Fruit fly (Drosophila melanogaster) whole organism, embryonic: ENCODE measurements around the gene BTBD9.

Experiments
- Asciz ChIP-seq: fragments of 200-800 bp; sonication (Bioruptor generic); optimal IDR thresholded peaks from 2 replicates; lab custom pipeline; 2017; ENCODE audit warnings: missing biosample characterization, mild to moderate bottlenecking, missing genetic modification characterization, missing genetic modification reagents
- Atf-2 ChIP-seq: fragments of 200-800 bp; sonication (Bioruptor generic); optimal IDR thresholded peaks from 2 replicates; lab custom pipeline; 2016; ENCODE audit warnings: missing biosample characterization, missing genetic modification characterization
- CG10321 ChIP-seq: fragments of 200-800 bp; sonication (Bioruptor generic); IDR thresholded peaks from 2 replicates; pipeline ENCODE4 v1.3.6; 2022; ENCODE audit warnings: missing biosample characterization, missing genetic modification characterization
- CG11085 ChIP-seq: fragments of 200-800 bp; sonication (Bioruptor generic); IDR thresholded peaks from 2 replicates; pipeline ENCODE4 v1.3.6; 2022; ENCODE audit warnings: missing biosample characterization, missing genetic modification characterization
- CG12155 ChIP-seq: fragments of 200-800 bp; sonication (Bioruptor generic); optimal IDR thresholded peaks from 3 replicates; lab custom pipeline; 2016; ENCODE audit warnings: missing biosample characterization, missing genetic modification characterization
- CG13424 ChIP-seq: fragments of 200-800 bp; sonication (Bioruptor generic); optimal IDR thresholded peaks from 2 replicates; lab custom pipeline; 2019; ENCODE audit warnings: missing biosample characterization, mild to moderate bottlenecking, missing genetic modification characterization, moderate library complexity
- CG14667 ChIP-seq: fragments of 200-800 bp; sonication (Bioruptor generic); IDR thresholded peaks from 2 replicates; pipeline ENCODE4 v1.3.6; 2022; ENCODE audit warnings: missing biosample characterization, missing genetic modification characterization
- CG14860 ChIP-seq: fragments of 200-800 bp; sonication (Bioruptor generic); IDR thresholded peaks from 3 replicates; pipeline ENCODE4 v1.3.6; 2022; ENCODE audit warnings: missing biosample characterization, missing genetic modification characterization; ENCODE audit not compliant: partially characterized antibody
- CG1603 ChIP-seq: fragments of 200-800 bp; sonication (Bioruptor generic); optimal IDR thresholded peaks from 2 replicates; lab custom pipeline; 2019; ENCODE audit warnings: missing biosample characterization, mild to moderate bottlenecking, missing genetic modification characterization, moderate library complexity
- CG17912 ChIP-seq: fragments of 200-800 bp; sonication (Bioruptor generic); optimal IDR thresholded peaks from 2 replicates; lab custom pipeline; 2018; ENCODE audit warnings: missing biosample characterization, mild to moderate bottlenecking, missing genetic modification characterization
- CG30403 ChIP-seq: fragments of 200-800 bp; sonication (Bioruptor generic); optimal IDR thresholded peaks from 3 replicates; lab custom pipeline; 2016; ENCODE audit warnings: missing biosample characterization, missing genetic modification characterization
- CG30431 ChIP-seq: fragments of 200-800 bp; sonication (Bioruptor generic); optimal IDR thresholded peaks from 2 replicates; lab custom pipeline; 2017; ENCODE audit warnings: missing biosample characterization, missing genetic modification characterization
- CG4360 ChIP-seq: fragments of 200-800 bp; sonication (Bioruptor generic); IDR thresholded peaks from 2 replicates; pipeline ENCODE4 v1.3.6; 2022; ENCODE audit warnings: missing biosample characterization, missing genetic modification characterization
- CG6254 ChIP-seq: fragments of 200-800 bp; sonication (Bioruptor generic); optimal IDR thresholded peaks from 3 replicates; lab custom pipeline; 2017; ENCODE audit warnings: mild to moderate bottlenecking, missing biosample characterization, missing genetic modification reagents, missing genetic modification characterization
- CG6683 ChIP-seq: fragments of 200-800 bp; sonication (Bioruptor generic); optimal IDR thresholded peaks from 2 replicates; lab custom pipeline; 2017; ENCODE audit warnings: missing biosample characterization, mild to moderate bottlenecking, missing genetic modification characterization, missing genetic modification reagents
- CG7786 ChIP-seq: fragments of 200-800 bp; sonication (Bioruptor generic); optimal IDR thresholded peaks from 2 replicates; lab custom pipeline; 2016; ENCODE audit warnings: missing biosample characterization, missing genetic modification characterization
- CG7928 ChIP-seq: fragments of 200-800 bp; sonication (Bioruptor generic); optimal IDR thresholded peaks from 2 replicates; lab custom pipeline; 2017; ENCODE audit warnings: missing biosample characterization, mild to moderate bottlenecking, missing genetic modification characterization
- CG8089 ChIP-seq: fragments of 200-800 bp; sonication (Bioruptor generic); optimal IDR thresholded peaks from 3 replicates; lab custom pipeline; 2016; ENCODE audit warnings: missing biosample characterization, missing genetic modification characterization
- CG8478 ChIP-seq: fragments of >200 bp; optimal IDR thresholded peaks from 2 replicates; lab custom pipeline; 2018
- CrebB ChIP-seq: fragments of 200-800 bp; sonication (Bioruptor generic); optimal IDR thresholded peaks from 3 replicates; lab custom pipeline; 2018; ENCODE audit warnings: missing biosample characterization, mild to moderate bottlenecking, missing genetic modification characterization
- Deaf1 ChIP-seq: fragments of 200-800 bp; optimal IDR thresholded peaks from 3 replicates; lab custom pipeline; 2019; ENCODE audit warnings: missing biosample characterization, mild to moderate bottlenecking, missing genetic modification characterization, moderate library complexity
- Drgx ChIP-seq: fragments of 200-800 bp; sonication (Bioruptor generic); IDR thresholded peaks from 2 replicates; pipeline ENCODE4 v1.3.6; 2022; ENCODE audit warnings: missing biosample characterization, missing genetic modification characterization
- E2f1 ChIP-seq: fragments of 200-800 bp; sonication (Bioruptor generic); IDR thresholded peaks from 2 replicates; pipeline ENCODE4 v1.3.6; 2022; ENCODE audit warnings: missing biosample characterization, missing genetic modification characterization
- Med ChIP-seq: fragments of 200-800 bp; sonication (Bioruptor generic); peaks from one replicate; lab custom pipeline; 2016; ENCODE audit warnings: missing biosample characterization, missing genetic modification characterization, mild to moderate bottlenecking, inconsistent platforms, moderate library complexity
- NFAT ChIP-seq: fragments of 200-800 bp; sonication (Bioruptor generic); IDR thresholded peaks from 2 replicates; pipeline ENCODE4 v1.3.6; 2022; ENCODE audit warnings: missing biosample characterization, missing genetic modification characterization
- NfI ChIP-seq: fragments of 200-800 bp; sonication (Bioruptor generic); optimal IDR thresholded peaks from 3 replicates; lab custom pipeline; 2018; ENCODE audit warnings: missing biosample characterization, mild to moderate bottlenecking, missing genetic modification characterization, moderate library complexity
- Oli ChIP-seq: fragments of 200-800 bp; sonication (Bioruptor generic); optimal IDR thresholded peaks from 2 replicates; lab custom pipeline; 2018; ENCODE audit warnings: missing biosample characterization, mild to moderate bottlenecking, missing genetic modification characterization, moderate library complexity
- Ptx1 ChIP-seq: fragments of 200-800 bp; sonication (Bioruptor generic); IDR thresholded peaks from 2 replicates; pipeline ENCODE4 v1.3.6; 2022; ENCODE audit warnings: missing biosample characterization, missing genetic modification characterization
- Sry-β ChIP-seq: fragments of 200-800 bp; sonication (Bioruptor generic); optimal IDR thresholded peaks from 2 replicates; lab custom pipeline; 2018; ENCODE audit warnings: missing biosample characterization, mild to moderate bottlenecking, missing genetic modification characterization, moderate library complexity
- Ssrp ChIP-seq: fragments of 200-800 bp; sonication (Bioruptor generic); optimal IDR thresholded peaks from 2 replicates; lab custom pipeline; 2018; ENCODE audit warnings: missing biosample characterization, mild to moderate bottlenecking, missing genetic modification characterization, moderate library complexity
- Stat92E ChIP-seq, 3 experiments: fragments of >200 bp in 2 of 3; fragments of 200-800 bp in 1 of 3; sonication (Bioruptor generic) in 1 of 3; optimal IDR thresholded peaks; 2 replicates each; lab custom pipeline; 2017 to 2019; ENCODE audit warnings: missing biosample characterization in 3 of 3, missing genetic modification characterization in 3 of 3, mild to moderate bottlenecking in 1 of 3, moderate library complexity in 1 of 3
- bowl ChIP-seq: fragments of 200-800 bp; sonication (Bioruptor generic); IDR thresholded peaks from 2 replicates; pipeline ENCODE4 v1.3.6; 2022; ENCODE audit warnings: missing biosample characterization, missing genetic modification characterization
- br ChIP-seq: fragments of >200 bp; optimal IDR thresholded peaks from 2 replicates; lab custom pipeline; 2017
- btn ChIP-seq: fragments of 200-800 bp; sonication (Bioruptor generic); optimal IDR thresholded peaks from 2 replicates; lab custom pipeline; 2016; ENCODE audit warnings: missing biosample characterization, missing genetic modification characterization
- chm ChIP-seq: fragments of 200-800 bp; sonication (Bioruptor generic); IDR thresholded peaks from 2 replicates; pipeline ENCODE4 v1.3.6; 2022; ENCODE audit warnings: missing biosample characterization, missing genetic modification characterization
- dati ChIP-seq: fragments of 200-800 bp; sonication (Bioruptor generic); IDR thresholded peaks from 2 replicates; pipeline ENCODE4 v1.3.6; 2022; ENCODE audit warnings: missing biosample characterization, missing genetic modification characterization
- disco-r ChIP-seq: fragments of 200-800 bp; sonication (Bioruptor generic); optimal IDR thresholded peaks from 2 replicates; lab custom pipeline; 2016; ENCODE audit warnings: missing biosample characterization, missing genetic modification characterization
- ems ChIP-seq: fragments of 200-800 bp; sonication (Bioruptor generic); optimal IDR thresholded peaks from 3 replicates; lab custom pipeline; 2016; ENCODE audit warnings: missing biosample characterization, missing genetic modification characterization
- exex ChIP-seq: fragments of 200-800 bp; sonication (Bioruptor generic); optimal IDR thresholded peaks from 4 replicates; lab custom pipeline; 2018; ENCODE audit warnings: missing biosample characterization, mild to moderate bottlenecking, missing genetic modification characterization, moderate library complexity
- eyg ChIP-seq: fragments of 200-800 bp; sonication (Bioruptor generic); optimal IDR thresholded peaks from 3 replicates; lab custom pipeline; 2016; ENCODE audit warnings: missing biosample characterization, missing genetic modification characterization
- lab ChIP-seq: fragments of 200-800 bp; sonication (Bioruptor generic); optimal IDR thresholded peaks from 3 replicates; lab custom pipeline; 2017; ENCODE audit warnings: missing biosample characterization, missing genetic modification characterization, mild to moderate bottlenecking, moderate library complexity, missing genetic modification reagents
- lola ChIP-seq, 3 experiments: fragments of >200 bp in 2 of 3; fragments of 200-800 bp in 1 of 3; sonication (Bioruptor generic) in 1 of 3; optimal IDR thresholded peaks; 2 replicates each; lab custom pipeline; 2017 to 2019; ENCODE audit warnings: missing biosample characterization in 3 of 3, missing genetic modification characterization in 3 of 3, mild to moderate bottlenecking in 1 of 3, moderate library complexity in 1 of 3
- maf-S ChIP-seq: fragments of 200-800 bp; sonication (Bioruptor generic); optimal IDR thresholded peaks from 2 replicates; lab custom pipeline; 2016; ENCODE audit warnings: missing biosample characterization, missing genetic modification characterization
- nerfin-1 ChIP-seq: fragments of 200-800 bp; sonication (Bioruptor generic); optimal IDR thresholded peaks from 3 replicates; lab custom pipeline; 2019; ENCODE audit warnings: missing biosample characterization, mild to moderate bottlenecking, missing genetic modification characterization, moderate library complexity
- pros ChIP-seq: fragments of 200-800 bp; sonication (Bioruptor generic); optimal IDR thresholded peaks from 3 replicates; lab custom pipeline; 2019; ENCODE audit warnings: missing biosample characterization, mild to moderate bottlenecking, missing genetic modification characterization, moderate library complexity
- pum ChIP-seq: fragments of 200-800 bp; sonication (Bioruptor generic); optimal IDR thresholded peaks from 2 replicates; lab custom pipeline; 2016; ENCODE audit warnings: missing biosample characterization, missing genetic modification characterization
- seq ChIP-seq: fragments of 200-800 bp; sonication (Bioruptor generic); IDR thresholded peaks from 2 replicates; pipeline ENCODE4 v1.3.6; 2022; ENCODE audit warnings: missing biosample characterization, missing genetic modification characterization
- so ChIP-seq: fragments of 200-800 bp; sonication (Bioruptor generic); IDR thresholded peaks from 3 replicates; pipeline ENCODE4 v1.3.6; 2022; ENCODE audit warnings: missing biosample characterization, missing genetic modification characterization
- z ChIP-seq: fragments of 200-800 bp; sonication (Bioruptor generic); IDR thresholded peaks from 3 replicates; pipeline ENCODE4 v1.3.6; 2022; ENCODE audit warnings: missing biosample characterization, missing genetic modification characterization

Gene BTBD9

dm6 chrX:10771856-10772592, 3.7 kb downstream of the BTBD9 start, which contains the start of gene CG15211 (continued):
- TF ChIP-seq disco-r (GFP tag; lab: Kevin White, UChicago) (no peak), CG11085 (GFP tag; lab: Robert Waterston, UW) (0 out of 2 replicates have a peak, but pooled peaks have one; percentile 31), CG7786 (peak; percentile 34), CG1603 (peak; percentile 41), Stat92E (GFP tag; optimal IDR thresholded peaks at IDR 0.05; lab: Kevin White, UChicago) (no peak), CG17912 (no peak), CrebB (tag; lab: Kevin White, UChicago) (no peak), Ssrp (tag; lab: Kevin White, UChicago) (peak; percentile 83), NFAT (GFP tag; lab: Robert Waterston, UW) (0 out of 2 replicates have a peak, but pooled peaks have one; percentile 2), Deaf1 (tag; lab: Kevin White, UChicago) (peak; percentile 45), chm (GFP tag; lab: Robert Waterston, UW) (peak; percentile 35), btn (no peak), pum (GFP tag; lab: Kevin White, UChicago) (peak; percentile 39), CG4360 (GFP tag; lab: Robert Waterston, UW) (no peak), Atf-2 (GFP tag; lab: Kevin White, UChicago) (no peak), Asciz (peak; percentile 63), CG6254 (GFP tag; lab: Kevin White, UChicago) (peak; percentile 60), NfI (peak; percentile 62), CG14667 (GFP tag; lab: Robert Waterston, UW) (0 out of 2 replicates have a peak, but pooled peaks have one; percentile 21), Oli (tag; lab: Kevin White, UChicago) (peak; percentile 83), E2f1 (GFP tag; lab: Robert Waterston, UW) (peak; percentile 66), CG30431 (GFP tag; lab: Kevin White, UChicago) (peak; percentile 46), Ptx1 (GFP tag; lab: Robert Waterston, UW) (peak; percentile 74), nerfin-1 (peak; percentile 66), CG13424 (tag; lab: Kevin White, UChicago) (peak; percentile 81), CG8478 (lab: Kevin White, UChicago) (no peak), CG6683 (peak; percentile 52), maf-S (no peak), CG10321 (GFP tag; lab: Robert Waterston, UW) (0 out of 2 replicates have a peak, but pooled peaks have one; percentile 11), CG8089 (GFP tag; lab: Kevin White, UChicago) (no peak), bowl (GFP tag; lab: Robert Waterston, UW) (no peak), pros (no peak), eyg (GFP tag; lab: Kevin White, UChicago) (no peak), so (GFP tag; lab: Robert Waterston, UW) (peak; percentile 37; the same call in 1 of the 3 replicates), Med (GFP tag; lab: Kevin White, UChicago) (peak; percentile 73), CG7928 (no peak), ems (GFP tag; lab: Kevin White, UChicago) (peak; percentile 16), lab (GFP tag; lab: Kevin White, UChicago) (peak; percentile 76), Sry-β (GFP tag; lab: Kevin White, UChicago) (no peak), CG12155 (GFP tag; lab: Kevin White, UChicago) (peak; percentile 47), seq (peak; percentile 63), lola (GFP tag; optimal IDR thresholded peaks at IDR 0.05; lab: Kevin White, UChicago) (peak in 1 of 3 experiments; percentile 85), br (lab: Kevin White, UChicago) (no peak), exex (tag; lab: Kevin White, UChicago) (no peak), dati (GFP tag; lab: Robert Waterston, UW) (no peak), Drgx (GFP tag; lab: Robert Waterston, UW) (peak; percentile 77), z (GFP tag; lab: Robert Waterston, UW) (peak; percentile 89), CG30403 (GFP tag; lab: Kevin White, UChicago) (peak; percentile 84), CG14860 (GFP tag; lab: Robert Waterston, UW) (no peak)
